Fruit fly (Drosophila melanogaster): Measurements from ENCODE around the gene CG3437.
A peak's percentile ranks its signal among the peaks of the same experiment; 100 is the strongest.

Gene CG3437

dm6 chr3L:9420054-9420818 lies 37.2 kb downstream of the CG3437 start (continued):
- TF ChIP-seq Jarid2 (GFP tag; optimal IDR thresholded peaks at IDR 0.05) (no peak), Hr78 (GFP tag; optimal IDR thresholded peaks at IDR 0.05) (peak in 1 of 2 experiments; percentile 32), gce (GFP tag; IDR thresholded peaks at IDR 0.05) (no peak), shn (GFP tag; optimal IDR thresholded peaks at IDR 0.05) (no peak), CG2129 (GFP tag; IDR thresholded peaks at IDR 0.05; ENCODE audit: partially characterized antibody) (no peak), Stat92E (GFP tag; optimal IDR thresholded peaks at IDR 0.05) (no peak), CG18262 (tag; optimal IDR thresholded peaks at IDR 0.05) (peak; percentile 56), CG30403 (GFP tag; optimal IDR thresholded peaks at IDR 0.05) (peak; percentile 38), CG18476 (GFP tag; optimal IDR thresholded peaks at IDR 0.05) (no peak), Eip74EF (GFP tag; optimal IDR thresholded peaks at IDR 0.05) (peak in 1 of 2 experiments; percentile 53), Sox102F (GFP tag; optimal IDR thresholded peaks at IDR 0.05) (peak; percentile 77), Hr51 (GFP tag; optimal IDR thresholded peaks at IDR 0.05) (peak in 1 of 2 experiments; percentile 75), lab (GFP tag; optimal IDR thresholded peaks at IDR 0.05) (peak; percentile 68), ase (GFP tag; IDR thresholded peaks at IDR 0.05) (no peak), CG8281 (tag; optimal IDR thresholded peaks at IDR 0.05) (no peak), danr (GFP tag; IDR thresholded peaks at IDR 0.05) (no peak), dan (GFP tag; IDR thresholded peaks at IDR 0.05) (no peak), Sry-δ (GFP tag; optimal IDR thresholded peaks at IDR 0.05) (no peak), phol (tag; optimal IDR thresholded peaks at IDR 0.05) (peak; percentile 41), grn (GFP tag; optimal IDR thresholded peaks at IDR 0.05) (no peak), D (optimal IDR thresholded peaks at IDR 0.05) (no peak), D (GFP tag; optimal IDR thresholded peaks at IDR 0.05) (peak; percentile 3), otp (GFP tag; IDR thresholded peaks at IDR 0.05) (no peak), Elba2 (GFP tag; optimal IDR thresholded peaks at IDR 0.05) (no peak), CG2120 (GFP tag; optimal IDR thresholded peaks at IDR 0.05) (peak; percentile 49), Opbp (GFP tag; IDR thresholded peaks at IDR 0.05; ENCODE audit: partially characterized antibody) (no peak), CG9797 (GFP tag; optimal IDR thresholded peaks at IDR 0.05) (no peak), BEAF-32 (GFP tag; optimal IDR thresholded peaks at IDR 0.05) (no peak), CG15601 (tag; optimal IDR thresholded peaks at IDR 0.05) (no peak), cas (GFP tag; IDR thresholded peaks at IDR 0.05) (no peak), CG16813 (GFP tag; IDR thresholded peaks at IDR 0.05; ENCODE audit: partially characterized antibody) (no peak), CG11247 (GFP tag; IDR thresholded peaks at IDR 0.05) (0 out of 2 replicates have a peak, but pooled peaks have one; percentile 19), ftz-f1 (GFP tag; optimal IDR thresholded peaks at IDR 0.05) (no peak), Oli (tag; optimal IDR thresholded peaks at IDR 0.05) (peak; percentile 62), slbo (GFP tag; IDR thresholded peaks at IDR 0.05) (peak; percentile 38), zen (tag; optimal IDR thresholded peaks at IDR 0.05) (no peak), CG7839 (tag; optimal IDR thresholded peaks at IDR 0.05) (peak; percentile 58), sug (tag; optimal IDR thresholded peaks at IDR 0.05) (peak; percentile 90), Med (GFP tag) (peak; percentile 81), CG13123 (GFP tag; optimal IDR thresholded peaks at IDR 0.05) (no peak), chinmo (GFP tag; IDR thresholded peaks at IDR 0.05; ENCODE audit: partially characterized antibody) (no peak), CG15479 (GFP tag; optimal IDR thresholded peaks at IDR 0.05) (no peak), sob (GFP tag; IDR thresholded peaks at IDR 0.05) (0 out of 2 replicates have a peak, but pooled peaks have one; percentile 7), ab (GFP tag; optimal IDR thresholded peaks at IDR 0.05) (no peak), Side (GFP tag; optimal IDR thresholded peaks at IDR 0.05) (no peak), CG6254 (GFP tag; optimal IDR thresholded peaks at IDR 0.05) (no peak), CG6854 (GFP tag; optimal IDR thresholded peaks at IDR 0.05) (no peak), dati (GFP tag; IDR thresholded peaks at IDR 0.05) (no peak)
